Fruit fly (Drosophila melanogaster) whole organism, adult: ENCODE measurements around the gene CG33272.

ENCODE experiments used
- CG11617 ChIP-seq: fragments of 200-800 bp; sonication (Bioruptor generic); optimal IDR thresholded peaks from 2 replicates; lab custom pipeline; 2017; ENCODE audit warnings: mild to moderate bottlenecking, missing biosample characterization, missing genetic modification reagents, missing genetic modification characterization
- CG12768 ChIP-seq: fragments of 200-800 bp; sonication (Bioruptor generic); optimal IDR thresholded peaks from 2 replicates; lab custom pipeline; 2017; ENCODE audit warnings: missing biosample characterization, missing genetic modification characterization, mild to moderate bottlenecking, moderate library complexity, missing genetic modification reagents
- CG14711 ChIP-seq: fragments of 200-800 bp; sonication (Bioruptor generic); optimal IDR thresholded peaks from 2 replicates; lab custom pipeline; 2018; ENCODE audit warnings: missing biosample characterization, mild to moderate bottlenecking, missing genetic modification characterization, moderate library complexity
- CG1620 ChIP-seq: fragments of 200-800 bp; sonication (Bioruptor generic); optimal IDR thresholded peaks from 2 replicates; lab custom pipeline; 2016; ENCODE audit warnings: missing biosample characterization, missing genetic modification characterization
- CG33017 ChIP-seq: fragments of 200-800 bp; sonication (Bioruptor generic); optimal IDR thresholded peaks from 2 replicates; lab custom pipeline; 2018; ENCODE audit warnings: missing biosample characterization, mild to moderate bottlenecking, missing genetic modification characterization, moderate library complexity
- CG5204 ChIP-seq: fragments of 200-800 bp; sonication (Bioruptor generic); optimal IDR thresholded peaks from 2 replicates; lab custom pipeline; 2016; ENCODE audit warnings: missing biosample characterization, missing genetic modification characterization
- CG7045 ChIP-seq: fragments of 200-800 bp; sonication (Bioruptor generic); optimal IDR thresholded peaks from 2 replicates; lab custom pipeline; 2017; ENCODE audit warnings: missing biosample characterization, mild to moderate bottlenecking, missing genetic modification characterization
- CG7101 ChIP-seq: fragments of 200-800 bp; sonication (Bioruptor generic); optimal IDR thresholded peaks from 2 replicates; lab custom pipeline; 2018; ENCODE audit warnings: missing biosample characterization, mild to moderate bottlenecking, missing genetic modification characterization, moderate library complexity
- Clk ChIP-seq: fragments of 200-800 bp; sonication (Bioruptor generic); optimal IDR thresholded peaks from 2 replicates; lab custom pipeline; 2017; ENCODE audit warnings: missing biosample characterization, missing genetic modification characterization
- Crg-1 ChIP-seq: fragments of 200-800 bp; sonication (Bioruptor generic); optimal IDR thresholded peaks from 2 replicates; lab custom pipeline; 2016; ENCODE audit warnings: missing biosample characterization, missing genetic modification characterization
- Hr96 ChIP-seq: fragments of 200-800 bp; sonication (Bioruptor generic); optimal IDR thresholded peaks from 2 replicates; lab custom pipeline; 2016; ENCODE audit warnings: missing biosample characterization, missing genetic modification characterization
- Mnt ChIP-seq: fragments of 200-800 bp; sonication (Bioruptor generic); optimal IDR thresholded peaks from 2 replicates; lab custom pipeline; 2016; ENCODE audit warnings: missing biosample characterization, mild to moderate bottlenecking, missing genetic modification characterization
- bab1 ChIP-seq: fragments of 200-800 bp; sonication (Bioruptor generic); optimal IDR thresholded peaks from 3 replicates; lab custom pipeline; 2019; ENCODE audit warnings: missing biosample characterization, mild to moderate bottlenecking, missing genetic modification characterization, moderate library complexity
- cic ChIP-seq: fragments of 200-800 bp; sonication (Bioruptor generic); optimal IDR thresholded peaks from 2 replicates; lab custom pipeline; 2017; ENCODE audit warnings: missing biosample characterization, mild to moderate bottlenecking, missing genetic modification characterization, moderate library complexity
- cnc ChIP-seq, 2 experiments: fragments of >200 bp; optimal IDR thresholded peaks; 2 replicates each; lab custom pipeline; 2017
- kay ChIP-seq: fragments of 200-800 bp; sonication (Bioruptor generic); peaks from one replicate; lab custom pipeline; 2016; ENCODE audit warnings: missing biosample characterization, missing genetic modification characterization, borderline replicate concordance
- ovo ChIP-seq: fragments of 200-800 bp; sonication (Bioruptor generic); optimal IDR thresholded peaks from 2 replicates; lab custom pipeline; 2016; ENCODE audit warnings: missing biosample characterization, missing genetic modification characterization
- pad ChIP-seq: fragments of 200-800 bp; sonication (Bioruptor generic); optimal IDR thresholded peaks from 3 replicates; lab custom pipeline; 2017; ENCODE audit warnings: missing biosample characterization, missing genetic modification characterization, mild to moderate bottlenecking, moderate library complexity, missing genetic modification reagents
- tj ChIP-seq: fragments of 200-800 bp; sonication (Bioruptor generic); optimal IDR thresholded peaks from 3 replicates; lab custom pipeline; 2017; ENCODE audit warnings: missing biosample characterization, mild to moderate bottlenecking, missing genetic modification characterization, moderate library complexity
- toe ChIP-seq: fragments of 200-800 bp; sonication (Bioruptor generic); optimal IDR thresholded peaks from 2 replicates; lab custom pipeline; 2016; ENCODE audit warnings: missing biosample characterization, missing genetic modification characterization

The CG33272 gene

dm6 chr3L:11508337-11508736, 2.1 kb downstream of the CG33272 start, which contains the start of gene CG33500:
Gene CG33500 (plus strand): TSS chr3L:11508637.
- TF ChIP-seq CG5204 (GFP tag; lab: Kevin White, UChicago) (no peak), CG7101 (no peak), Crg-1 (GFP tag; lab: Kevin White, UChicago) (no peak), tj (GFP tag; lab: Kevin White, UChicago) (no peak), CG14711 (tag; lab: Kevin White, UChicago) (no peak), Clk (GFP tag; lab: Kevin White, UChicago) (no peak), CG12768 (no peak), pad (GFP tag; lab: Kevin White, UChicago) (no peak), toe (no peak), CG1620 (GFP tag; lab: Kevin White, UChicago) (no peak), CG11617 (GFP tag; lab: Kevin White, UChicago) (no peak), ovo (GFP tag; lab: Kevin White, UChicago) (no peak), CG7045 (GFP tag; lab: Kevin White, UChicago) (no peak), Hr96 (GFP tag; lab: Kevin White, UChicago) (no peak)

DNA sequence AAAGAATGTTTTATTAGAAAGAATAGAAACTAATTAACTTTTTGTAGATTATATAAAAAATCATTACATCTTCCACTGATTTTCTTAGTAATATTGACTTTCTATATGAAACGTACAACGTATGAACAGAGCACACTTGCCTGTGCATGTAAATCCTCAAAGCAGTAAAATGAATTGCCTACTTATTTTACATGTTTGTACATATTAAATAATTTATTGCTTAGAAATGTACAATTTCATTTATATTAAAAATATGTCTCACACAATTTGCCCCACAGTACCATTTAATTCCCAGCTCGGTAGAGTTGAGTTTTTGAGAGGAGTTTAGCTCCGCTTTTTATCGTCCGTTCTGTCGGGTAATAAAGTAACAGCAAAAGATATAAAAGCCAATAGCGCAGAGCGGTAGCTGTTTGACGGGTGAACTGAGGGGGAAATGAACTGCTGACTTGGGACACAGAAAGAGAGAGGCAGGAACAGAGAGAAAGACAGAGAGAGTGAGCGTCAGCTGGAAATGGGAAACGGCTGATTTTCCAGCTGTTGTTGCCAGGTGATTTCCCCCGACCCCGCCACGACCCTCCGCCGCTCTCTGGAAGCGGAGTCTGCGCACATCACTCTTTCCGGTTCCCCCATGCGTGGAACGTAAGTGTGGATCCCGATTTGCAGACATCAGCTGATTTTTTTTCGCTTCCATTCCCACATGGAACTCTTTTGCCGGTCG, 17.1 kb downstream of the CG33272 start:
- TF ChIP-seq Crg-1 (GFP tag; lab: Kevin White, UChicago) (peak; percentile 39), bab1 (peak; percentile 41), CG7101 (no peak), Clk (GFP tag; lab: Kevin White, UChicago) (no peak), tj (GFP tag; lab: Kevin White, UChicago) (peak; percentile 57), cnc (optimal IDR thresholded peaks at IDR 0.05; lab: Kevin White, UChicago) (no peak), CG12768 (no peak), CG11617 (GFP tag; lab: Kevin White, UChicago) (no peak), ovo (GFP tag; lab: Kevin White, UChicago) (peak; percentile 26), pad (GFP tag; lab: Kevin White, UChicago) (peak; percentile 84)

- TF ChIP-seq ovo (GFP tag; lab: Kevin White, UChicago) = peak; percentile 74
- peak; percentile 16 for TF ChIP-seq Mnt (GFP tag; lab: Kevin White, UChicago)
- TF ChIP-seq CG12768 = no peak
- TF ChIP-seq CG14711 (tag; lab: Kevin White, UChicago) = no peak
- peak; percentile 27 for TF ChIP-seq tj (GFP tag; lab: Kevin White, UChicago)
- peak; percentile 99 for TF ChIP-seq pad (GFP tag; lab: Kevin White, UChicago)
- TF ChIP-seq bab1 = peak; percentile 23
These were observed 17.9 kb downstream of the CG33272 start for dm6 chr3L:11492457-11492856.

DNA sequence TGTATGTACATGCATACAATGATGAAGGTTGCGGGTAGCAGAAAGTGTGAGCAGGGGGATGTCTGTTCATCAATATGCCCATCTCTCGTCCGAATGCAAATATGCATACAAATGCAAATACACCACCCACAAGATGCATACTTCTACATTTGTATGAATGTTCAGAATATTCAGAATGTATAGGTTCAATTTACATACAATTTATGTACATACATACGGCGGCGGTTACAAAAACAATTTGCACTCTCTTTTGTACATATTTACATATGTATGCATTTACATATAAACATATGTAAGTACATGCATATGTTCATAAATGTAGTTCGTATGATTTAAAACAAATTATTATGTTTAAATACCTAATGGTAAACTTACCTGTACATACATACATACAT, 18.5 kb downstream of the CG33272 start:
- no peak for TF ChIP-seq CG12768
- no peak for TF ChIP-seq cnc (optimal IDR thresholded peaks at IDR 0.05; lab: Kevin White, UChicago)
- TF ChIP-seq kay (GFP tag; lab: Kevin White, UChicago) = peak; percentile 70

dm6 chr3L:11491222-11491873, 19.0 kb downstream of the CG33272 start:
- TF ChIP-seq CG1620 (GFP tag; lab: Kevin White, UChicago) (no peak), tj (GFP tag; lab: Kevin White, UChicago) (no peak), CG33017 (peak; percentile 7), pad (GFP tag; lab: Kevin White, UChicago) (peak; percentile 96), Mnt (GFP tag; lab: Kevin White, UChicago) (no peak), CG7045 (GFP tag; lab: Kevin White, UChicago) (peak; percentile 36), CG14711 (tag; lab: Kevin White, UChicago) (peak; percentile 62), ovo (GFP tag; lab: Kevin White, UChicago) (peak; percentile 91), bab1 (peak; percentile 85), CG7101 (peak; percentile 51), cnc (optimal IDR thresholded peaks at IDR 0.05; lab: Kevin White, UChicago) (no peak), Hr96 (GFP tag; lab: Kevin White, UChicago) (peak; percentile 28), kay (GFP tag; lab: Kevin White, UChicago) (no peak)

dm6 chr3L:11490539-11490938, 19.9 kb downstream of the CG33272 start:
- TF ChIP-seq kay (GFP tag; lab: Kevin White, UChicago) = peak; percentile 70
- no peak for TF ChIP-seq CG1620 (GFP tag; lab: Kevin White, UChicago)
- TF ChIP-seq bab1 = no peak
- no peak for TF ChIP-seq cic (GFP tag; lab: Kevin White, UChicago)
- no peak for TF ChIP-seq ovo (GFP tag; lab: Kevin White, UChicago)
- TF ChIP-seq CG14711 (tag; lab: Kevin White, UChicago) = no peak
- TF ChIP-seq Mnt (GFP tag; lab: Kevin White, UChicago) = no peak
- no peak for TF ChIP-seq pad (GFP tag; lab: Kevin White, UChicago)
